Worm (Caenorhabditis elegans) whole organism, L2 larva: ENCODE measurements around the gene ham-1.

Source experiments
- elt-3 ChIP-seq: sonication (generic microtip); optimal IDR thresholded peaks from 2 replicates; lab custom pipeline; 2017; ENCODE audit warnings: missing biosample characterization, missing genetic modification characterization
- mdl-1 ChIP-seq, 2 experiments: fragments of 150-350 bp in 1 of 2; sonication (generic microtip) in 1 of 2; optimal IDR thresholded peaks; 2 replicates each; lab custom pipeline; 2017; ENCODE audit warnings: missing biosample characterization in 2 of 2, missing genetic modification characterization in 2 of 2

DNA sequence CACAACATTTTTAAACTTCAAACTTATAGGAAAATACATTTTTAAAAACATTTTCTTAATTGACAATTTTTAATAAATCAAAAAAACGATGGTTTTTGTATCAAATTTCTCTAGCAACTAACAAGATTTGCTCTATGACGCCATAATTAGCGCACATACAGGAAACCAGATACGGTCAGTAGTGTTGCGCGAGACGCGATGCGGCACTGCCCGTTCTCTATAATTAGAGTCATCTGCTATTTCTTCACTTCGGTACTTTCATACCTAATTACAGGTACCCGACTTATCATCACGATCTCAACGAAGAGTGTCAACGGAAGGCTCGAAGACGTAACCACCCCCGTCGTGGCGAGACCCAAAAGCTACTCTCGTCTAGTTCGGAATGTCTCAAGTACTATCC, 2.6 kb downstream of the ham-1 start:
- TF ChIP-seq mdl-1 (tag; optimal IDR thresholded peaks at IDR 0.05; lab: Kevin White, UChicago) (no peak), elt-3 (tag; lab: Kevin White, UChicago) (no peak)
